Worm (Caenorhabditis elegans): Measurements from ENCODE around the gene T26C11.9.
A peak's percentile ranks its signal among the peaks of the same experiment; 100 is the strongest.

The T26C11.9 gene

DNA sequence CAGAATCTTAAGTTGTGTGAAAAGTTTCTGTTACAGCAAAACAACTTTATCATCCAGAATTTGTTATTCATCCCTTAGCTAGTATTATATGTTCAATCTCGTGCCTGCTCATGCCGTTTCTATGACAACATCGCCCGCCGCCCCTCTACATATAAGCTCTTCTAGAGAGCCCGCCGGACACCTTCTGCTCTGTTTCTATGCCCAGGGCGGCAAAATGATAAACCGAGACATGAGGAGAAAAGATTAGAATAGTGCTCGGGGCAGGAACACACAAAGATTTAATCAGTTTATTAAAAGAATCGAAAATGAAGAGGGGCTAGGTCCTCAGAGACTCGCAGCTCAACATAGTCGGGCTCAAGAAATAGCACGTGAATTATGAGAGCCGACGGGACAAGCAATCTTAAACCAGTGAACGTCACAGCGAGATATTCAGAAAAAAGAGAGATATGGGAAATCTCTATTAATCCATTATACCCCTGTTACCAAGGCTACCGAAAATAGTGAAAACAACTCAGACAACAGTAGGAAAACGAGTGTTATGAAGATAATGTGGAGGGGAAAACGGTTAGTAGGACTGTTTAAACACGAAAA, 34.9 kb upstream of the T26C11.9 start (continued):
- TF ChIP-seq fos-1 (tag; optimal IDR thresholded peaks at IDR 0.05) (no peak), aly-2 (tag; optimal IDR thresholded peaks at IDR 0.05) (no peak), lir-3 (tag; optimal IDR thresholded peaks at IDR 0.05) (peak; percentile 9), Y48G9A.11 (GFP tag; IDR thresholded peaks at IDR 0.05) (no peak), cey-2 (tag; optimal IDR thresholded peaks at IDR 0.05; ENCODE audit: borderline replicate concordance, insufficient read depth) (no peak), lin-38 (GFP tag; IDR thresholded peaks at IDR 0.05) (no peak), mxl-3 (GFP tag; optimal IDR thresholded peaks at IDR 0.05) (peak; percentile 45), daf-16 (GFP tag; optimal IDR thresholded peaks at IDR 0.05) (peak in 1 of 2 experiments; percentile 92), daf-16 (tag; optimal IDR thresholded peaks at IDR 0.05) (peak; percentile 49), lin-15B (tag; optimal IDR thresholded peaks at IDR 0.05) (no peak), dmd-9 (GFP tag; IDR thresholded peaks at IDR 0.05) (0 out of 2 replicates have a peak, but pooled peaks have one; percentile 24), daf-12 (tag; optimal IDR thresholded peaks at IDR 0.05) (no peak), daf-19 (GFP tag; conservative IDR thresholded peaks at IDR 0.05) (no peak), R02D3.7 (tag; optimal IDR thresholded peaks at IDR 0.05) (no peak), spr-1 (tag; optimal IDR thresholded peaks at IDR 0.05) (peak; percentile 40), snpc-1.2 (GFP tag; IDR thresholded peaks at IDR 0.05) (peak; percentile 40; the same call in 1 of the 2 replicates), php-3 (GFP tag; IDR thresholded peaks at IDR 0.05) (no peak), lim-7 (GFP tag; IDR thresholded peaks at IDR 0.05) (no peak), nhr-48 (tag; optimal IDR thresholded peaks at IDR 0.05) (peak; percentile 26), rbr-2 (tag; optimal IDR thresholded peaks at IDR 0.05) (peak; percentile 84), sdz-12 (GFP tag; optimal IDR thresholded peaks at IDR 0.05) (no peak), ceh-32 (tag; optimal IDR thresholded peaks at IDR 0.05; ENCODE audit: poor library complexity) (no peak), ceh-62 (tag; optimal IDR thresholded peaks at IDR 0.05) (no peak), ceh-20 (GFP tag; IDR thresholded peaks at IDR 0.05) (no peak), mdt-29 (GFP tag; IDR thresholded peaks at IDR 0.05) (no peak), nhr-41 (GFP tag; IDR thresholded peaks at IDR 0.05) (no peak), nhr-42 (GFP tag; IDR thresholded peaks at IDR 0.05) (no peak; the same call in 1 of the 2 replicates), nhr-10 (tag; optimal IDR thresholded peaks at IDR 0.05) (no peak), attf-4 (tag; optimal IDR thresholded peaks at IDR 0.05) (no peak), ceh-44 (GFP tag; IDR thresholded peaks at IDR 0.05) (no peak), lin-1 (GFP tag; IDR thresholded peaks at IDR 0.05) (no peak), snpc-4 (tag; optimal IDR thresholded peaks at IDR 0.05) (no peak), dpl-1 (GFP tag; optimal IDR thresholded peaks at IDR 0.05) (no peak), tra-1 (GFP tag; IDR thresholded peaks at IDR 0.05) (no peak; the same call in 1 of the 2 replicates), zip-11 (GFP tag; IDR thresholded peaks at IDR 0.05) (no peak), zfp-2 (tag; optimal IDR thresholded peaks at IDR 0.05) (no peak), nhr-111 (GFP tag; optimal IDR thresholded peaks at IDR 0.05) (no peak), T20F7.1 (GFP tag; optimal IDR thresholded peaks at IDR 0.05) (peak; percentile 58), ztf-7 (tag; optimal IDR thresholded peaks at IDR 0.05) (no peak), ces-1 (GFP tag; optimal IDR thresholded peaks at IDR 0.05) (no peak), egl-43 (GFP tag; IDR thresholded peaks at IDR 0.05) (no peak), madf-5 (GFP tag; IDR thresholded peaks at IDR 0.05) (no peak), ctbp-1 (GFP tag; IDR thresholded peaks at IDR 0.05) (no peak), tag-97 (GFP tag; IDR thresholded peaks at IDR 0.05) (no peak), F37D6.2 (tag; optimal IDR thresholded peaks at IDR 0.05) (peak; percentile 94), nhr-28 (tag; optimal IDR thresholded peaks at IDR 0.05) (peak; percentile 27), F26F4.8 (GFP tag; conservative IDR thresholded peaks at IDR 0.05) (no peak), hlh-30 (tag; optimal IDR thresholded peaks at IDR 0.05; ENCODE audit: insufficient read depth) (peak; percentile 15), jun-1 (tag; optimal IDR thresholded peaks at IDR 0.05) (peak; percentile 62), pqm-1 (tag; optimal IDR thresholded peaks at IDR 0.05) (no peak), unc-130 (GFP tag; optimal IDR thresholded peaks at IDR 0.05) (no peak), hlh-11 (tag; optimal IDR thresholded peaks at IDR 0.05) (peak; percentile 58)
